Fruit fly (Drosophila melanogaster) whole organism, prepupa: ENCODE results near the gene CG42564.

Experiments
- CG11762 ChIP-seq: fragments of 200-800 bp; sonication (Bioruptor generic); optimal IDR thresholded peaks from 3 replicates; lab custom pipeline; 2016; ENCODE audit warnings: missing biosample characterization, missing genetic modification characterization; ENCODE audit not compliant: insufficient read depth
- CG15336 ChIP-seq: fragments of 200-800 bp; sonication (Bioruptor generic); IDR thresholded peaks from 2 replicates; pipeline ENCODE4 v1.3.6; 2022; ENCODE audit warnings: missing biosample characterization, missing genetic modification characterization
- CG31627 ChIP-seq: fragments of 200-800 bp; sonication (Bioruptor generic); optimal IDR thresholded peaks from 3 replicates; lab custom pipeline; 2016; ENCODE audit warnings: missing biosample characterization, missing genetic modification characterization
- CG34406 ChIP-seq: fragments of 200-800 bp; sonication (Bioruptor generic); optimal IDR thresholded peaks from 3 replicates; lab custom pipeline; 2016; ENCODE audit warnings: missing biosample characterization, missing genetic modification characterization
- CG6808 ChIP-seq: fragments of 200-800 bp; sonication (Bioruptor generic); optimal IDR thresholded peaks from 3 replicates; lab custom pipeline; 2017; ENCODE audit warnings: missing biosample characterization, missing genetic modification characterization, mild to moderate bottlenecking, moderate library complexity, missing genetic modification reagents
- CG8319 ChIP-seq: fragments of 200-800 bp; sonication (Bioruptor generic); optimal IDR thresholded peaks from 3 replicates; lab custom pipeline; 2016; ENCODE audit warnings: missing biosample characterization, missing genetic modification characterization
- Hr38 ChIP-seq: sonication (Bioruptor generic); optimal IDR thresholded peaks from 2 replicates; lab custom pipeline; 2016; ENCODE audit warnings: missing biosample characterization, missing genetic modification characterization
- Hr39 ChIP-seq: fragments of 200-800 bp; sonication (Bioruptor generic); optimal IDR thresholded peaks from 2 replicates; lab custom pipeline; 2016; ENCODE audit warnings: missing biosample characterization, missing genetic modification characterization
- Lpt ChIP-seq: fragments of 200-800 bp; sonication (Bioruptor generic); optimal IDR thresholded peaks from 3 replicates; lab custom pipeline; 2016; ENCODE audit warnings: missing biosample characterization, missing genetic modification characterization
- fd85E ChIP-seq: fragments of 200-800 bp; sonication (Bioruptor generic); optimal IDR thresholded peaks from 3 replicates; lab custom pipeline; 2016; ENCODE audit warnings: missing biosample characterization, missing genetic modification characterization
- fkh ChIP-seq: fragments of 200-800 bp; sonication (Bioruptor generic); optimal IDR thresholded peaks from 3 replicates; lab custom pipeline; 2017; ENCODE audit warnings: missing biosample characterization, mild to moderate bottlenecking, missing genetic modification characterization, moderate library complexity
- lz ChIP-seq: fragments of 200-800 bp; sonication (Bioruptor generic); optimal IDR thresholded peaks from 3 replicates; lab custom pipeline; 2016; ENCODE audit warnings: missing biosample characterization, missing genetic modification characterization
- net ChIP-seq: fragments of 200-800 bp; sonication (Bioruptor generic); optimal IDR thresholded peaks from 3 replicates; lab custom pipeline; 2016; ENCODE audit warnings: missing biosample characterization, missing genetic modification characterization
- svp ChIP-seq: fragments of 200-800 bp; sonication (Bioruptor generic); peaks from one replicate; lab custom pipeline; 2016; ENCODE audit warnings: missing biosample characterization, missing genetic modification characterization

- TF ChIP-seq CG6808 (GFP tag; lab: Kevin White, UChicago) (no peak), Hr38 (GFP tag; lab: Kevin White, UChicago) (no peak), svp (GFP tag; lab: Kevin White, UChicago) (no peak), CG31627 (GFP tag; lab: Kevin White, UChicago) (no peak), net (GFP tag; lab: Kevin White, UChicago) (no peak), Hr39 (GFP tag; lab: Kevin White, UChicago) (no peak), CG34406 (GFP tag; lab: Kevin White, UChicago) (no peak), fkh (no peak), CG8319 (GFP tag; lab: Kevin White, UChicago) (no peak), CG11762 (GFP tag; lab: Kevin White, UChicago) (peak; percentile 24), fd85E (GFP tag; lab: Kevin White, UChicago) (no peak), lz (GFP tag; lab: Kevin White, UChicago) (peak; percentile 46), CG15336 (no peak), Lpt (GFP tag; lab: Kevin White, UChicago) (no peak)
These were observed 6.2 kb upstream of the CG42564 start, which contains the start of gene CG42724 for dm6 chr3R:6368100-6368499.
